Fruit fly (Drosophila melanogaster) whole organism, embryonic: ENCODE data around the gene CG17778.
A peak's percentile ranks its signal among the peaks of the same experiment; 100 is the strongest.

Experiments
- Asciz ChIP-seq: fragments of 200-800 bp; sonication (Bioruptor generic); optimal IDR thresholded peaks from 2 replicates; lab custom pipeline; 2017; ENCODE audit warnings: missing biosample characterization, mild to moderate bottlenecking, missing genetic modification characterization, missing genetic modification reagents
- CG1024 ChIP-seq: fragments of 200-800 bp; sonication (Bioruptor generic); IDR thresholded peaks from 2 replicates; pipeline ENCODE4 v1.3.6; 2022; ENCODE audit warnings: missing biosample characterization, missing genetic modification characterization
- CG10565 ChIP-seq: fragments of 200-800 bp; sonication (Bioruptor generic); optimal IDR thresholded peaks from 3 replicates; lab custom pipeline; 2016; ENCODE audit warnings: missing biosample characterization, mild to moderate bottlenecking, missing genetic modification characterization
- CG11085 ChIP-seq: fragments of 200-800 bp; sonication (Bioruptor generic); IDR thresholded peaks from 2 replicates; pipeline ENCODE4 v1.3.6; 2022; ENCODE audit warnings: missing biosample characterization, missing genetic modification characterization
- CG11456 ChIP-seq: fragments of 200-800 bp; sonication (Bioruptor generic); IDR thresholded peaks from 3 replicates; pipeline ENCODE4 v1.3.6; 2022; ENCODE audit warnings: missing biosample characterization, missing genetic modification characterization
- CG12236 ChIP-seq: fragments of 200-800 bp; sonication (Bioruptor generic); optimal IDR thresholded peaks from 2 replicates; lab custom pipeline; 2016; ENCODE audit warnings: missing biosample characterization, missing genetic modification characterization
- CG14014 ChIP-seq: fragments of 200-800 bp; sonication (Bioruptor generic); IDR thresholded peaks from 2 replicates; pipeline ENCODE4 v1.3.6; 2022; ENCODE audit warnings: missing biosample characterization, missing genetic modification characterization
- CG14710 ChIP-seq: fragments of 200-800 bp; sonication (Bioruptor generic); optimal IDR thresholded peaks from 3 replicates; lab custom pipeline; 2019; ENCODE audit warnings: missing biosample characterization, mild to moderate bottlenecking, missing genetic modification characterization, moderate library complexity
- CG14860 ChIP-seq: fragments of 200-800 bp; sonication (Bioruptor generic); IDR thresholded peaks from 3 replicates; pipeline ENCODE4 v1.3.6; 2022; ENCODE audit warnings: missing biosample characterization, missing genetic modification characterization; ENCODE audit not compliant: partially characterized antibody
- CG16813 ChIP-seq: fragments of 200-800 bp; sonication (Bioruptor generic); IDR thresholded peaks from 3 replicates; pipeline ENCODE4 v1.3.6; 2022; ENCODE audit warnings: missing biosample characterization, missing genetic modification characterization; ENCODE audit not compliant: partially characterized antibody
- CG17912 ChIP-seq: fragments of 200-800 bp; sonication (Bioruptor generic); optimal IDR thresholded peaks from 2 replicates; lab custom pipeline; 2018; ENCODE audit warnings: missing biosample characterization, mild to moderate bottlenecking, missing genetic modification characterization
- CG18262 ChIP-seq: fragments of 200-800 bp; optimal IDR thresholded peaks from 3 replicates; lab custom pipeline; 2019; ENCODE audit warnings: missing biosample characterization, mild to moderate bottlenecking, missing genetic modification characterization, moderate library complexity
- CG18764 ChIP-seq: fragments of 200-800 bp; sonication (Bioruptor generic); optimal IDR thresholded peaks from 3 replicates; lab custom pipeline; 2016; ENCODE audit warnings: missing biosample characterization, missing genetic modification characterization
- CG2129 ChIP-seq: fragments of 200-800 bp; sonication (Bioruptor generic); IDR thresholded peaks from 2 replicates; pipeline ENCODE4 v1.3.6; 2022; ENCODE audit warnings: missing biosample characterization, missing genetic modification characterization; ENCODE audit not compliant: partially characterized antibody
- CG3838 ChIP-seq: fragments of 200-800 bp; sonication (Bioruptor generic); optimal IDR thresholded peaks from 3 replicates; lab custom pipeline; 2016; ENCODE audit warnings: missing biosample characterization, missing genetic modification characterization
- CG42726 ChIP-seq: fragments of 200-800 bp; sonication (Bioruptor generic); IDR thresholded peaks from 2 replicates; pipeline ENCODE4 v1.3.6; 2022; ENCODE audit warnings: missing biosample characterization, missing genetic modification characterization; ENCODE audit not compliant: partially characterized antibody
- CG43689 ChIP-seq: fragments of 200-800 bp; sonication (Bioruptor generic); IDR thresholded peaks from 2 replicates; pipeline ENCODE4 v1.3.6; 2022; ENCODE audit warnings: missing biosample characterization, missing genetic modification characterization
- CG4730 ChIP-seq: fragments of 200-800 bp; sonication (Bioruptor generic); IDR thresholded peaks from 2 replicates; pipeline ENCODE4 v1.3.6; 2022; ENCODE audit warnings: missing biosample characterization, missing genetic modification characterization
- CG8290 ChIP-seq, 3 experiments: fragments of 200-800 bp; sonication (Bioruptor generic); optimal IDR thresholded peaks; 2 replicates each; lab custom pipeline; 2016 to 2019; ENCODE audit warnings: missing biosample characterization in 3 of 3, missing genetic modification characterization in 3 of 3, mild to moderate bottlenecking in 2 of 3, moderate library complexity in 1 of 3
- CG8388 ChIP-seq: fragments of 200-800 bp; sonication (Bioruptor generic); optimal IDR thresholded peaks from 2 replicates; lab custom pipeline; 2019; ENCODE audit warnings: missing biosample characterization, mild to moderate bottlenecking, missing genetic modification characterization, moderate library complexity
- CG9727 ChIP-seq: fragments of 200-800 bp; sonication (Bioruptor generic); optimal IDR thresholded peaks from 3 replicates; lab custom pipeline; 2017; ENCODE audit warnings: missing biosample characterization, mild to moderate bottlenecking, missing genetic modification characterization
- CG9797 ChIP-seq: fragments of 200-800 bp; sonication (Bioruptor generic); optimal IDR thresholded peaks from 3 replicates; lab custom pipeline; 2018; ENCODE audit warnings: missing biosample characterization, mild to moderate bottlenecking, missing genetic modification characterization
- Deaf1 ChIP-seq: fragments of 200-800 bp; optimal IDR thresholded peaks from 3 replicates; lab custom pipeline; 2019; ENCODE audit warnings: missing biosample characterization, mild to moderate bottlenecking, missing genetic modification characterization, moderate library complexity
- Dfd ChIP-seq, 2 experiments: fragments of >200 bp; optimal IDR thresholded peaks; 2 replicates each; lab custom pipeline; 2017; ENCODE audit warnings: missing biosample characterization in 2 of 2, missing genetic modification characterization in 2 of 2
- H15 ChIP-seq: fragments of 200-800 bp; sonication (Bioruptor generic); IDR thresholded peaks from 3 replicates; pipeline ENCODE4 v1.3.6; 2022; ENCODE audit warnings: missing biosample characterization, missing genetic modification characterization
- Hand ChIP-seq: fragments of 200-800 bp; sonication (Bioruptor generic); optimal IDR thresholded peaks from 2 replicates; lab custom pipeline; 2017; ENCODE audit warnings: mild to moderate bottlenecking, missing biosample characterization, missing genetic modification reagents, missing genetic modification characterization
- Hr78 ChIP-seq, 2 experiments: fragments of 200-800 bp in 1 of 2; fragments of >200 bp in 1 of 2; sonication (Bioruptor generic) in 1 of 2; optimal IDR thresholded peaks; 2 replicates each; lab custom pipeline; 2017 to 2019; ENCODE audit warnings: missing biosample characterization in 2 of 2, missing genetic modification characterization in 2 of 2, mild to moderate bottlenecking in 1 of 2, moderate library complexity in 1 of 2
- Hsf ChIP-seq: fragments of 200-800 bp; sonication (Bioruptor generic); optimal IDR thresholded peaks from 3 replicates; lab custom pipeline; 2016; ENCODE audit warnings: missing biosample characterization, missing genetic modification characterization
- Lim3 ChIP-seq: fragments of 200-800 bp; sonication (Bioruptor generic); IDR thresholded peaks from 2 replicates; pipeline ENCODE4 v1.3.6; 2022; ENCODE audit warnings: missing biosample characterization, missing genetic modification characterization
- Opbp ChIP-seq: fragments of 200-800 bp; sonication (Bioruptor generic); IDR thresholded peaks from 3 replicates; pipeline ENCODE4 v1.3.6; 2022; ENCODE audit warnings: missing biosample characterization, missing genetic modification characterization; ENCODE audit not compliant: partially characterized antibody
- Pdp1 ChIP-seq, 2 experiments: fragments of 200-800 bp; sonication (Bioruptor generic); optimal IDR thresholded peaks; 3 replicates each; lab custom pipeline; 2016; ENCODE audit warnings: missing biosample characterization in 2 of 2, missing genetic modification characterization in 2 of 2, mild to moderate bottlenecking in 1 of 2, moderate library complexity in 1 of 2
- Ptx1 ChIP-seq: fragments of 200-800 bp; sonication (Bioruptor generic); IDR thresholded peaks from 2 replicates; pipeline ENCODE4 v1.3.6; 2022; ENCODE audit warnings: missing biosample characterization, missing genetic modification characterization
- Sox100B ChIP-seq: fragments of 200-800 bp; sonication (Bioruptor generic); optimal IDR thresholded peaks from 3 replicates; lab custom pipeline; 2018; ENCODE audit warnings: missing biosample characterization, mild to moderate bottlenecking, missing genetic modification characterization
- Vsx1 ChIP-seq: fragments of 200-800 bp; sonication (Bioruptor generic); optimal IDR thresholded peaks from 2 replicates; lab custom pipeline; 2017; ENCODE audit warnings: missing biosample characterization, mild to moderate bottlenecking, missing genetic modification characterization, missing genetic modification reagents
- Xrp1 ChIP-seq: fragments of 200-800 bp; sonication (Bioruptor generic); IDR thresholded peaks from 2 replicates; pipeline ENCODE4 v1.3.6; 2022; ENCODE audit warnings: missing biosample characterization, missing genetic modification characterization
- dan ChIP-seq: fragments of 200-800 bp; sonication (Bioruptor generic); IDR thresholded peaks from 2 replicates; pipeline ENCODE4 v1.3.6; 2022; ENCODE audit warnings: missing biosample characterization, missing genetic modification characterization
- disco-r ChIP-seq: fragments of 200-800 bp; sonication (Bioruptor generic); optimal IDR thresholded peaks from 2 replicates; lab custom pipeline; 2016; ENCODE audit warnings: missing biosample characterization, missing genetic modification characterization
- dmrt99B ChIP-seq: fragments of 200-800 bp; sonication (Bioruptor generic); optimal IDR thresholded peaks from 2 replicates; lab custom pipeline; 2018; ENCODE audit warnings: missing biosample characterization, mild to moderate bottlenecking, missing genetic modification characterization, moderate library complexity
- fru ChIP-seq: fragments of >200 bp; optimal IDR thresholded peaks from 2 replicates; lab custom pipeline; 2017
- gro ChIP-seq: fragments of 200-800 bp; sonication (Bioruptor generic); optimal IDR thresholded peaks from 2 replicates; lab custom pipeline; 2016; ENCODE audit warnings: missing biosample characterization, missing genetic modification characterization
- h ChIP-seq: fragments of >200 bp; optimal IDR thresholded peaks from 2 replicates; lab custom pipeline; 2017
- hkb ChIP-seq, 2 experiments: fragments of 200-800 bp in 1 of 2; fragments of >200 bp in 1 of 2; sonication (Bioruptor generic) in 1 of 2; IDR thresholded peaks in 1 of 2; optimal IDR thresholded peaks in 1 of 2; 2 replicates each; pipeline versions ENCODE4 v1.3.6 to Lab custom; 2017 to 2022; ENCODE audit warnings: missing biosample characterization in 1 of 2, missing genetic modification characterization in 1 of 2
- lbe ChIP-seq: fragments of 200-800 bp; sonication (Bioruptor generic); optimal IDR thresholded peaks from 2 replicates; lab custom pipeline; 2016; ENCODE audit warnings: missing biosample characterization, mild to moderate bottlenecking, missing genetic modification characterization
- nom ChIP-seq: fragments of 200-800 bp; sonication (Bioruptor generic); optimal IDR thresholded peaks from 2 replicates; lab custom pipeline; 2017; ENCODE audit warnings: missing biosample characterization, missing genetic modification characterization, mild to moderate bottlenecking, moderate library complexity, missing genetic modification reagents
- p53 ChIP-seq: fragments of 200-800 bp; sonication (Bioruptor generic); optimal IDR thresholded peaks from 2 replicates; lab custom pipeline; 2016; ENCODE audit warnings: missing biosample characterization, missing genetic modification characterization
- pho ChIP-seq: fragments of 200-800 bp; sonication (Bioruptor generic); optimal IDR thresholded peaks from 2 replicates; lab custom pipeline; 2016; ENCODE audit warnings: missing biosample characterization, missing genetic modification characterization
- so ChIP-seq: fragments of 200-800 bp; sonication (Bioruptor generic); IDR thresholded peaks from 3 replicates; pipeline ENCODE4 v1.3.6; 2022; ENCODE audit warnings: missing biosample characterization, missing genetic modification characterization
- vvl ChIP-seq: fragments of 200-800 bp; sonication (Bioruptor generic); IDR thresholded peaks from 2 replicates; pipeline ENCODE4 v1.3.6; 2022; ENCODE audit warnings: missing biosample characterization, missing genetic modification characterization

Gene CG17778

dm6 chrX:476230-477143, 17.9 kb upstream of the CG17778 start, which contains the start of the genes ebo and CG13373 (continued):
- TF ChIP-seq CG18262 (tag; lab: Kevin White, UChicago), result peak; percentile 46
- TF ChIP-seq nom (GFP tag; lab: Kevin White, UChicago), result no peak
- TF ChIP-seq Opbp (GFP tag; lab: Robert Waterston, UW), result peak; percentile 63; the same call in 2 of the 3 replicates
- TF ChIP-seq Dfd (GFP tag; optimal IDR thresholded peaks at IDR 0.05; lab: Kevin White, UChicago), result no peak
- TF ChIP-seq CG14014, result no peak
- no peak for TF ChIP-seq pho (GFP tag; lab: Kevin White, UChicago)
- TF ChIP-seq disco-r (GFP tag; lab: Kevin White, UChicago), result no peak
- TF ChIP-seq CG18764 (GFP tag; lab: Kevin White, UChicago), result no peak
- no peak for TF ChIP-seq hkb (optimal IDR thresholded peaks at IDR 0.05; lab: Kevin White, UChicago)
- TF ChIP-seq hkb (GFP tag; IDR thresholded peaks at IDR 0.05; lab: Robert Waterston, UW), result peak; percentile 45; the same call in 1 of the 2 replicates
- no peak for TF ChIP-seq CG8290 (GFP tag; optimal IDR thresholded peaks at IDR 0.05; lab: Kevin White, UChicago)
- TF ChIP-seq CG8290 (tag; optimal IDR thresholded peaks at IDR 0.05; lab: Kevin White, UChicago), result no peak
- TF ChIP-seq CG43689, result no peak
- TF ChIP-seq CG12236, result no peak
- TF ChIP-seq Sox100B (GFP tag; lab: Kevin White, UChicago), result no peak
- peak; percentile 28; the same call in 1 of the 2 replicates for TF ChIP-seq vvl (GFP tag; lab: Robert Waterston, UW)
- TF ChIP-seq Xrp1 (GFP tag; lab: Robert Waterston, UW), result peak; percentile 30; the same call in 1 of the 2 replicates
- TF ChIP-seq CG16813 (GFP tag; lab: Robert Waterston, UW), result peak; percentile 59; the same call in 2 of the 3 replicates
- no peak for TF ChIP-seq CG17912 (GFP tag; lab: Kevin White, UChicago)
- peak; percentile 19; the same call in 2 of the 3 replicates for TF ChIP-seq CG14860 (GFP tag; lab: Robert Waterston, UW)
- TF ChIP-seq CG8388 (GFP tag; lab: Kevin White, UChicago), result peak; percentile 28
- TF ChIP-seq Lim3 (GFP tag; lab: Robert Waterston, UW), result no peak
- no peak for TF ChIP-seq CG11456 (GFP tag; lab: Robert Waterston, UW)
- TF ChIP-seq H15 (GFP tag; lab: Robert Waterston, UW), result no peak
- TF ChIP-seq dmrt99B (tag; lab: Kevin White, UChicago), result no peak
- TF ChIP-seq Vsx1, result no peak
- TF ChIP-seq lbe, result no peak
- no peak for TF ChIP-seq gro (GFP tag; lab: Kevin White, UChicago)
- no peak; the same call in 1 of the 2 replicates for TF ChIP-seq Ptx1 (GFP tag; lab: Robert Waterston, UW)
- no peak for TF ChIP-seq dan (GFP tag; lab: Robert Waterston, UW)
- no peak for TF ChIP-seq CG10565
- TF ChIP-seq Hand (GFP tag; lab: Kevin White, UChicago), result no peak
- TF ChIP-seq CG42726 (GFP tag; lab: Robert Waterston, UW), result no peak
- peak; percentile 8 for TF ChIP-seq Hsf (GFP tag; lab: Kevin White, UChicago)
- TF ChIP-seq CG2129 (GFP tag; lab: Robert Waterston, UW), result 0 out of 2 replicates have a peak, but pooled peaks have one; percentile 18
- no peak for TF ChIP-seq h
- no peak for TF ChIP-seq Hr78 (GFP tag; optimal IDR thresholded peaks at IDR 0.05; lab: Kevin White, UChicago)
- no peak for TF ChIP-seq so (GFP tag; lab: Robert Waterston, UW)
- TF ChIP-seq Asciz, result no peak
- no peak for TF ChIP-seq fru (lab: Kevin White, UChicago)
- no peak for TF ChIP-seq CG9727
- TF ChIP-seq p53 (GFP tag; lab: Kevin White, UChicago), result no peak
- TF ChIP-seq CG14710 (tag; lab: Kevin White, UChicago), result peak; percentile 50
- TF ChIP-seq Deaf1 (tag; lab: Kevin White, UChicago), result no peak
- TF ChIP-seq CG11085, result no peak
- no peak for TF ChIP-seq CG4730 (GFP tag; lab: Robert Waterston, UW)
- TF ChIP-seq Pdp1 (GFP tag; optimal IDR thresholded peaks at IDR 0.05; lab: Kevin White, UChicago), result no peak
- TF ChIP-seq CG1024 (GFP tag; lab: Robert Waterston, UW), result no peak
- no peak for TF ChIP-seq CG3838 (GFP tag; lab: Kevin White, UChicago)
- no peak for TF ChIP-seq CG9797 (GFP tag; lab: Kevin White, UChicago)
